Fruit fly (Drosophila melanogaster) whole organism, wandering third instar larva: ENCODE results near the gene hoip.

Experiments
- Abd-B ChIP-seq: fragments of >200 bp; optimal IDR thresholded peaks from 2 replicates; lab custom pipeline; 2017; ENCODE audit warnings: missing biosample characterization, missing genetic modification characterization
- GATAd ChIP-seq: sonication (Bioruptor generic); optimal IDR thresholded peaks from 2 replicates; lab custom pipeline; 2016; ENCODE audit warnings: missing biosample characterization, missing genetic modification characterization
- br ChIP-seq: fragments of 200-800 bp; sonication (Bioruptor generic); optimal IDR thresholded peaks from 2 replicates; lab custom pipeline; 2016; ENCODE audit warnings: missing biosample characterization, missing genetic modification characterization
- dmrt93B ChIP-seq: fragments of 200-800 bp; sonication (Bioruptor generic); optimal IDR thresholded peaks from 2 replicates; lab custom pipeline; 2018; ENCODE audit warnings: missing biosample characterization, mild to moderate bottlenecking, missing genetic modification characterization
- jim ChIP-seq: fragments of 175-275, 200-325 bp; sonication (Bioruptor generic); optimal IDR thresholded peaks from 2 replicates; lab custom pipeline; 2016; ENCODE audit warnings: missing biosample characterization, mild to moderate bottlenecking, missing genetic modification characterization
- woc ChIP-seq: sonication (Bioruptor generic); optimal IDR thresholded peaks from 2 replicates; lab custom pipeline; 2016; ENCODE audit warnings: missing biosample characterization, mild to moderate bottlenecking, missing genetic modification characterization

- TF ChIP-seq br (no peak), jim (no peak), GATAd (GFP tag; lab: Kevin White, UChicago) (no peak), Abd-B (GFP tag; lab: Kevin White, UChicago) (no peak), dmrt93B (GFP tag; lab: Kevin White, UChicago) (no peak), woc (GFP tag; lab: Kevin White, UChicago) (no peak)
Measured at dm6 chr2L:9669354-9669753, 30.2 kb upstream of the hoip start.
